Worm (Caenorhabditis elegans) whole organism, young adult: Measurements from ENCODE around the gene R09D1.13.
"Not testable (repeated sequence)": the region's sequence is repeated elsewhere in the genome, so short reads cannot be mapped to it uniquely, and the experiment has no call there.

Experiments used
- B0019.2 ChIP-seq: fragments of 200-800 bp; sonication (Bioruptor generic); conservative IDR thresholded peaks from 2 replicates; pipeline ENCODE4 v1.3.6; 2022; ENCODE audit warnings: missing genetic modification reagents, missing genetic modification characterization, missing compliant biosample characterization
- sptf-2 ChIP-seq: fragments of 200-800 bp; sonication (Bioruptor generic); optimal IDR thresholded peaks from 2 replicates; lab custom pipeline; 2018; ENCODE audit warnings: mild to moderate bottlenecking, missing genetic modification characterization, missing compliant biosample characterization

ce11 chrII:9452172-9452571 is 6.9 kb upstream of the R09D1.13 start, which contains the start of gene R09D1.12:
- TF ChIP-seq B0019.2 (GFP tag; lab: Robert Waterston, UW); sptf-2 (GFP tag; lab: Kevin White, UChicago): not testable (repeated sequence)
